Worm (Caenorhabditis elegans): Measurements from ENCODE around the gene srpa-68.

DNA sequence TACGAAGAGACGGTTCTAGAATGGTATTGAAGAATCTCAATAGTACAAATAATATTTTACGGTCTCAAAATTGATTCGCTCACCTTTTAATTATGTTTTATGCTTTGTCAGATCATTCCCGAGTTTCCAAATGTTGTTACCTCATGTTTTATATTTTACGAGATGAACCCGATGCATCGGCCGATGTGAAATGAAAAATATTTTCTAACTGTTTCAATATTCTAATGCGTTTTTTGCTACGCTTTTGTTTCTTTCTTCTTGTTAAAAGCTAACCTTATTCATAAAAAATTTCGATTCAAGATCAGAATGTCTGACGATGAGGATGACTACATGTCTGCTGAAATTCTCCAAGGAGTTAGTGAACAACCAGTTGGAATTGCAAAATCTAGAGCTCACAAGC is 40.4 kb downstream of the srpa-68 start, which contains the start of gene T04H1.5:
- TF ChIP-seq tbx-8 (GFP tag; optimal IDR thresholded peaks at IDR 0.05) (no peak), unc-39 (tag; optimal IDR thresholded peaks at IDR 0.05) (no peak), lsy-2 (tag; optimal IDR thresholded peaks at IDR 0.05) (no peak), mep-1 (tag; optimal IDR thresholded peaks at IDR 0.05) (no peak), nhr-12 (tag; optimal IDR thresholded peaks at IDR 0.05) (no peak), unc-62 (GFP tag; optimal IDR thresholded peaks at IDR 0.05) (no peak), ces-1 (GFP tag; optimal IDR thresholded peaks at IDR 0.05) (no peak), nhr-237 (tag; optimal IDR thresholded peaks at IDR 0.05) (no peak), flh-1 (GFP tag; optimal IDR thresholded peaks at IDR 0.05) (no peak), snpc-4 (tag; optimal IDR thresholded peaks at IDR 0.05) (no peak), sptf-1 (tag; optimal IDR thresholded peaks at IDR 0.05) (no peak)

Data from whole organism, mixed stage, embryonic.